Fruit fly (Drosophila melanogaster): ENCODE measurements around the gene rogdi.

DNA sequence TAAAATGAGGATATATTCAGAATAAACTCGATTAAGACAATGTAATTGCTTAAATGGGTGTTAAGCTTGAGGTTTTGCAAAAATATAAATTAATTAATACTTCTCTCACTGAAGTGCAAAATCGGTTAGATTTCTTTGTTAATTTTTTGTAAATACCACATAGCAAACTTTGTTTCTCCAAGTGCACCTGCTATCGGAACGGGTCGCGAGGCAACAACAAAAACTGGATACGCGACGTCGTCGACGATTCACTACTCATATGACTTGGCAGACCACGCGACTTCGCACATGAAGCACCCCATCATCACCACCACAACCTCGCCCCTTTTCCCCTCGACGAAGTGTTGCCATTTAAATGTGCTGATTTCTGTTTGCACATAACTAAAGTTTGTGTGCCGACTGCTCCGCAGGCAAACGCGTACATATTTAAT is 42.3 kb upstream of the rogdi start:
- peak; percentile 54 for TF ChIP-seq Clk (GFP tag; optimal IDR thresholded peaks at IDR 0.05)
- TF ChIP-seq CG14711 (tag; optimal IDR thresholded peaks at IDR 0.05): no peak
- TF ChIP-seq CG7045 (GFP tag; optimal IDR thresholded peaks at IDR 0.05): peak; percentile 51
- TF ChIP-seq Crg-1 (GFP tag; optimal IDR thresholded peaks at IDR 0.05): no peak
- no peak for TF ChIP-seq CG1620 (GFP tag; optimal IDR thresholded peaks at IDR 0.05)
- TF ChIP-seq ovo (GFP tag; optimal IDR thresholded peaks at IDR 0.05): peak; percentile 54
- no peak for TF ChIP-seq Hr96 (GFP tag; optimal IDR thresholded peaks at IDR 0.05)
- peak; percentile 7 for TF ChIP-seq CG11617 (GFP tag; optimal IDR thresholded peaks at IDR 0.05)
- TF ChIP-seq kay (GFP tag; ENCODE audit: borderline replicate concordance): peak; percentile 94
- TF ChIP-seq CG12768 (GFP tag; optimal IDR thresholded peaks at IDR 0.05): peak; percentile 63
- peak; percentile 46 for TF ChIP-seq CG33017 (tag; optimal IDR thresholded peaks at IDR 0.05)
- TF ChIP-seq bab1 (GFP tag; optimal IDR thresholded peaks at IDR 0.05): peak; percentile 18
- TF ChIP-seq pad (GFP tag; optimal IDR thresholded peaks at IDR 0.05): peak; percentile 16
- peak; percentile 92 for TF ChIP-seq cic (GFP tag; optimal IDR thresholded peaks at IDR 0.05)
